Fruit fly (Drosophila melanogaster) whole organism, embryonic: Measurements from ENCODE around the gene AstA-R1.

Experiments used
- Ada2b ChIP-seq: fragments of 200-800 bp; sonication (Bioruptor generic); IDR thresholded peaks from 2 replicates; pipeline ENCODE4 v1.3.6; 2022; ENCODE audit warnings: missing biosample characterization, missing genetic modification characterization
- B-H1 ChIP-seq: fragments of 200-800 bp; sonication (Bioruptor generic); IDR thresholded peaks from 3 replicates; pipeline ENCODE4 v1.3.6; 2022; ENCODE audit warnings: missing biosample characterization, missing genetic modification characterization
- BtbVII ChIP-seq: fragments of 200-800 bp; sonication (Bioruptor generic); optimal IDR thresholded peaks from 3 replicates; lab custom pipeline; 2017; ENCODE audit warnings: missing biosample characterization, mild to moderate bottlenecking, missing genetic modification characterization
- CG10147 ChIP-seq: fragments of 200-800 bp; sonication (Bioruptor generic); optimal IDR thresholded peaks from 2 replicates; lab custom pipeline; 2019; ENCODE audit warnings: missing biosample characterization, mild to moderate bottlenecking, missing genetic modification characterization, moderate library complexity
- CG12071 ChIP-seq: fragments of 200-800 bp; sonication (Bioruptor generic); optimal IDR thresholded peaks from 3 replicates; lab custom pipeline; 2018; ENCODE audit warnings: missing biosample characterization, mild to moderate bottlenecking, missing genetic modification characterization
- CG1233 ChIP-seq: fragments of 200-800 bp; sonication (Bioruptor generic); optimal IDR thresholded peaks from 4 replicates; lab custom pipeline; 2018; ENCODE audit warnings: missing biosample characterization, mild to moderate bottlenecking, missing genetic modification characterization
- CG12744 ChIP-seq: fragments of 200-800 bp; sonication (Bioruptor generic); optimal IDR thresholded peaks from 2 replicates; lab custom pipeline; 2016; ENCODE audit warnings: missing biosample characterization, missing genetic modification characterization
- CG14710 ChIP-seq: fragments of 200-800 bp; sonication (Bioruptor generic); optimal IDR thresholded peaks from 3 replicates; lab custom pipeline; 2019; ENCODE audit warnings: missing biosample characterization, mild to moderate bottlenecking, missing genetic modification characterization, moderate library complexity
- CG15479 ChIP-seq: fragments of 200-800 bp; sonication (Bioruptor generic); optimal IDR thresholded peaks from 3 replicates; lab custom pipeline; 2019; ENCODE audit warnings: missing biosample characterization, mild to moderate bottlenecking, missing genetic modification characterization, moderate library complexity
- CG16779 ChIP-seq: fragments of 200-800 bp; sonication (Bioruptor generic); IDR thresholded peaks from 2 replicates; pipeline ENCODE4 v1.3.6; 2022; ENCODE audit warnings: missing biosample characterization, missing genetic modification characterization
- CG17361 ChIP-seq: fragments of 200-800 bp; sonication (Bioruptor generic); IDR thresholded peaks from 3 replicates; pipeline ENCODE4 v1.3.6; 2022; ENCODE audit warnings: missing biosample characterization, missing genetic modification characterization
- CG17802 ChIP-seq: fragments of 200-800 bp; sonication (Bioruptor generic); optimal IDR thresholded peaks from 2 replicates; lab custom pipeline; 2018; ENCODE audit warnings: missing biosample characterization, mild to moderate bottlenecking, missing genetic modification characterization, moderate library complexity
- CG18476 ChIP-seq: fragments of 200-800 bp; sonication (Bioruptor generic); optimal IDR thresholded peaks from 2 replicates; lab custom pipeline; 2016; ENCODE audit warnings: missing biosample characterization, mild to moderate bottlenecking, missing genetic modification characterization
- CG2116 ChIP-seq: fragments of 200-800 bp; sonication (Bioruptor generic); optimal IDR thresholded peaks from 3 replicates; lab custom pipeline; 2018; ENCODE audit warnings: missing biosample characterization, mild to moderate bottlenecking, missing genetic modification characterization
- CG32772 ChIP-seq: fragments of 200-800 bp; sonication (Bioruptor generic); IDR thresholded peaks from 2 replicates; pipeline ENCODE4 v1.3.6; 2022; ENCODE audit warnings: missing biosample characterization, missing genetic modification characterization
- CG3847 ChIP-seq: fragments of 200-800 bp; sonication (Bioruptor generic); IDR thresholded peaks from 2 replicates; pipeline ENCODE4 v1.3.6; 2022; ENCODE audit warnings: missing biosample characterization, missing genetic modification characterization
- CG4854 ChIP-seq: fragments of 200-800 bp; sonication (Bioruptor generic); optimal IDR thresholded peaks from 2 replicates; lab custom pipeline; 2016; ENCODE audit warnings: missing biosample characterization, missing genetic modification characterization, inconsistent platforms
- CG5180 ChIP-seq: fragments of 200-800 bp; sonication (Bioruptor generic); optimal IDR thresholded peaks from 3 replicates; lab custom pipeline; 2017; ENCODE audit warnings: missing biosample characterization, missing genetic modification characterization, mild to moderate bottlenecking, moderate library complexity, missing genetic modification reagents
- CG6272 ChIP-seq: fragments of 200-800 bp; sonication (Bioruptor generic); IDR thresholded peaks from 2 replicates; pipeline ENCODE4 v1.3.6; 2022; ENCODE audit warnings: missing biosample characterization, missing genetic modification characterization
- CG6683 ChIP-seq: fragments of 200-800 bp; sonication (Bioruptor generic); optimal IDR thresholded peaks from 2 replicates; lab custom pipeline; 2017; ENCODE audit warnings: missing biosample characterization, mild to moderate bottlenecking, missing genetic modification characterization, missing genetic modification reagents
- CG7271 ChIP-seq: fragments of 200-800 bp; sonication (Bioruptor generic); optimal IDR thresholded peaks from 2 replicates; lab custom pipeline; 2018; ENCODE audit warnings: missing biosample characterization, mild to moderate bottlenecking, missing genetic modification characterization, moderate library complexity
- CG7963 ChIP-seq: fragments of 200-800 bp; sonication (Bioruptor generic); IDR thresholded peaks from 3 replicates; pipeline ENCODE4 v1.3.6; 2022; ENCODE audit warnings: missing biosample characterization, missing genetic modification characterization; ENCODE audit not compliant: partially characterized antibody
- CG8765 ChIP-seq: fragments of 200-800 bp; sonication (Bioruptor generic); IDR thresholded peaks from 2 replicates; pipeline ENCODE4 v1.3.6; 2022; ENCODE audit warnings: missing biosample characterization, missing genetic modification characterization
- Dfd ChIP-seq, 2 experiments: fragments of >200 bp; optimal IDR thresholded peaks; 2 replicates each; lab custom pipeline; 2017; ENCODE audit warnings: missing biosample characterization in 2 of 2, missing genetic modification characterization in 2 of 2
- Dll ChIP-seq: fragments of 200-800 bp; sonication (Bioruptor generic); IDR thresholded peaks from 4 replicates; pipeline ENCODE4 v1.3.6; 2022; ENCODE audit warnings: missing biosample characterization, missing genetic modification characterization; ENCODE audit not compliant: partially characterized antibody
- Fer3 ChIP-seq: fragments of 200-800 bp; sonication (Bioruptor generic); optimal IDR thresholded peaks from 2 replicates; lab custom pipeline; 2018; ENCODE audit warnings: missing biosample characterization, mild to moderate bottlenecking, missing genetic modification characterization, moderate library complexity
- H2.0 ChIP-seq: fragments of 200-800 bp; sonication (Bioruptor generic); IDR thresholded peaks from 2 replicates; pipeline ENCODE4 v1.3.6; 2022; ENCODE audit warnings: missing biosample characterization, missing genetic modification characterization
- HLH4C ChIP-seq: fragments of 200-800 bp; sonication (Bioruptor generic); IDR thresholded peaks from 3 replicates; pipeline ENCODE4 v1.3.6; 2022; ENCODE audit warnings: missing biosample characterization, missing genetic modification characterization; ENCODE audit not compliant: partially characterized antibody
- Hey ChIP-seq: fragments of 200-800 bp; sonication (Bioruptor generic); optimal IDR thresholded peaks from 3 replicates; lab custom pipeline; 2018; ENCODE audit warnings: missing biosample characterization, mild to moderate bottlenecking, missing genetic modification characterization
- Hr39 ChIP-seq: fragments of >200 bp; optimal IDR thresholded peaks from 2 replicates; lab custom pipeline; 2017
- Lpt ChIP-seq: fragments of >200 bp; optimal IDR thresholded peaks from 2 replicates; lab custom pipeline; 2018; ENCODE audit warnings: missing biosample characterization, missing genetic modification characterization
- MTF-1 ChIP-seq: fragments of 200-800 bp; sonication (Bioruptor generic); optimal IDR thresholded peaks from 2 replicates; lab custom pipeline; 2018; ENCODE audit warnings: missing biosample characterization, mild to moderate bottlenecking, missing genetic modification characterization, borderline replicate concordance
- Meics ChIP-seq: fragments of 200-800 bp; sonication (Bioruptor generic); optimal IDR thresholded peaks from 2 replicates; lab custom pipeline; 2017; ENCODE audit warnings: missing biosample characterization, mild to moderate bottlenecking, missing genetic modification characterization
- Mrtf ChIP-seq: fragments of 200-800 bp; sonication (Bioruptor generic); IDR thresholded peaks from 3 replicates; pipeline ENCODE4 v1.3.6; 2022; ENCODE audit warnings: missing biosample characterization, missing genetic modification characterization
- NC2α ChIP-seq: fragments of 200-800 bp; sonication (Bioruptor generic); optimal IDR thresholded peaks from 2 replicates; lab custom pipeline; 2016; ENCODE audit warnings: missing biosample characterization, missing genetic modification characterization
- Scr ChIP-seq: fragments of 200-800 bp; sonication (Bioruptor generic); IDR thresholded peaks from 2 replicates; pipeline ENCODE4 v1.3.6; 2022; ENCODE audit warnings: missing biosample characterization, missing genetic modification characterization; ENCODE audit not compliant: partially characterized antibody
- Spps ChIP-seq: fragments of 200-800 bp; sonication (Bioruptor generic); optimal IDR thresholded peaks from 2 replicates; lab custom pipeline; 2018; ENCODE audit warnings: missing biosample characterization, mild to moderate bottlenecking, missing genetic modification characterization
- ftz-f1 ChIP-seq: fragments of 200-800 bp; sonication (Bioruptor generic); optimal IDR thresholded peaks from 2 replicates; lab custom pipeline; 2016; ENCODE audit warnings: missing biosample characterization, missing genetic modification characterization
- gcm2 ChIP-seq: fragments of 200-800 bp; sonication (Bioruptor generic); optimal IDR thresholded peaks from 2 replicates; lab custom pipeline; 2016; ENCODE audit warnings: missing biosample characterization, missing genetic modification characterization
- gsb ChIP-seq: fragments of 200-800 bp; sonication (Bioruptor generic); IDR thresholded peaks from 2 replicates; pipeline ENCODE4 v1.3.6; 2022; ENCODE audit warnings: missing biosample characterization, missing genetic modification characterization
- ham ChIP-seq: fragments of 200-800 bp; sonication (Bioruptor generic); IDR thresholded peaks from 2 replicates; pipeline ENCODE4 v1.3.6; 2022; ENCODE audit warnings: missing biosample characterization, missing genetic modification characterization
- hb ChIP-seq: fragments of 200-800 bp; sonication (Bioruptor generic); IDR thresholded peaks from 3 replicates; pipeline ENCODE4 v1.3.6; 2022; ENCODE audit warnings: missing biosample characterization, missing genetic modification characterization; ENCODE audit not compliant: partially characterized antibody
- maf-S ChIP-seq: fragments of 200-800 bp; sonication (Bioruptor generic); optimal IDR thresholded peaks from 2 replicates; lab custom pipeline; 2016; ENCODE audit warnings: missing biosample characterization, missing genetic modification characterization
- onecut ChIP-seq: fragments of 200-800 bp; sonication (Bioruptor generic); IDR thresholded peaks from 2 replicates; pipeline ENCODE4 v1.3.6; 2022; ENCODE audit warnings: missing biosample characterization, missing genetic modification characterization
- pho ChIP-seq: fragments of 200-800 bp; sonication (Bioruptor generic); optimal IDR thresholded peaks from 2 replicates; lab custom pipeline; 2016; ENCODE audit warnings: missing biosample characterization, missing genetic modification characterization
- pita ChIP-seq: fragments of 200-800 bp; sonication (Bioruptor generic); optimal IDR thresholded peaks from 2 replicates; lab custom pipeline; 2017; ENCODE audit warnings: missing biosample characterization, mild to moderate bottlenecking, missing genetic modification characterization
- repo ChIP-seq: fragments of 200-800 bp; sonication (Bioruptor generic); optimal IDR thresholded peaks from 2 replicates; lab custom pipeline; 2016; ENCODE audit warnings: missing biosample characterization, missing genetic modification characterization
- sisA ChIP-seq: fragments of 200-800 bp; sonication (Bioruptor generic); IDR thresholded peaks from 2 replicates; pipeline ENCODE4 v1.3.6; 2022; ENCODE audit warnings: missing biosample characterization, missing genetic modification characterization
- slp2 ChIP-seq: fragments of 200-800 bp; sonication (Bioruptor generic); optimal IDR thresholded peaks from 2 replicates; lab custom pipeline; 2016; ENCODE audit warnings: missing biosample characterization, missing genetic modification characterization
- tna ChIP-seq: fragments of 200-800 bp; sonication (Bioruptor generic); IDR thresholded peaks from 2 replicates; pipeline ENCODE4 v1.3.6; 2022; ENCODE audit warnings: missing biosample characterization, missing genetic modification characterization; ENCODE audit not compliant: partially characterized antibody
- vvl ChIP-seq: fragments of 200-800 bp; sonication (Bioruptor generic); IDR thresholded peaks from 2 replicates; pipeline ENCODE4 v1.3.6; 2022; ENCODE audit warnings: missing biosample characterization, missing genetic modification characterization
- yki ChIP-seq: fragments of >200 bp; optimal IDR thresholded peaks from 3 replicates; lab custom pipeline; 2018
- zen2 ChIP-seq: fragments of 200-800 bp; sonication (Bioruptor generic); IDR thresholded peaks from 3 replicates; pipeline ENCODE4 v1.3.6; 2022; ENCODE audit warnings: missing biosample characterization, missing genetic modification characterization; ENCODE audit not compliant: partially characterized antibody

The AstA-R1 gene

dm6 chrX:3548568-3548967 lies 25.8 kb upstream of the AstA-R1 start (continued):
- TF ChIP-seq CG3847 (GFP tag; lab: Robert Waterston, UW) (peak; percentile 29; the same call in 1 of the 2 replicates), Meics (peak; percentile 27), Dll (GFP tag; lab: Robert Waterston, UW) (no peak), yki (no peak), repo (GFP tag; lab: Kevin White, UChicago) (no peak), CG12744 (GFP tag; lab: Kevin White, UChicago) (no peak), HLH4C (no peak), Hr39 (lab: Kevin White, UChicago) (no peak), Dfd (GFP tag; optimal IDR thresholded peaks at IDR 0.05; lab: Kevin White, UChicago) (no peak), CG12071 (GFP tag; lab: Kevin White, UChicago) (no peak), BtbVII (GFP tag; lab: Kevin White, UChicago) (no peak), CG7963 (GFP tag; lab: Robert Waterston, UW) (no peak), CG15479 (GFP tag; lab: Kevin White, UChicago) (no peak), Ada2b (GFP tag; lab: Robert Waterston, UW) (no peak), pho (no peak), Scr (GFP tag; lab: Robert Waterston, UW) (no peak), Mrtf (no peak), maf-S (GFP tag; lab: Kevin White, UChicago) (no peak), Spps (no peak), CG8765 (GFP tag; lab: Robert Waterston, UW) (no peak), B-H1 (no peak), CG18476 (no peak), CG4854 (no peak), CG7271 (tag; lab: Kevin White, UChicago) (no peak), CG5180 (GFP tag; lab: Kevin White, UChicago) (no peak), CG17361 (GFP tag; lab: Robert Waterston, UW) (no peak), CG10147 (no peak), sisA (no peak), CG6683 (no peak), vvl (GFP tag; lab: Robert Waterston, UW) (no peak), CG6272 (GFP tag; lab: Robert Waterston, UW) (no peak), onecut (GFP tag; lab: Robert Waterston, UW) (no peak), pita (GFP tag; lab: Kevin White, UChicago) (no peak), zen2 (GFP tag; lab: Robert Waterston, UW) (no peak), CG32772 (GFP tag; lab: Robert Waterston, UW) (no peak), gsb (GFP tag; lab: Robert Waterston, UW) (no peak), ham (GFP tag; lab: Robert Waterston, UW) (no peak), Hey (tag; lab: Kevin White, UChicago) (no peak), CG2116 (GFP tag; lab: Kevin White, UChicago) (no peak), CG14710 (tag; lab: Kevin White, UChicago) (no peak), hb (GFP tag; lab: Robert Waterston, UW) (no peak), Fer3 (tag; lab: Kevin White, UChicago) (no peak), Lpt (GFP tag; lab: Kevin White, UChicago) (no peak), MTF-1 (GFP tag; lab: Kevin White, UChicago) (no peak), NC2α (GFP tag; lab: Kevin White, UChicago) (no peak), CG16779 (GFP tag; lab: Robert Waterston, UW) (no peak), CG1233 (GFP tag; lab: Kevin White, UChicago) (no peak), tna (GFP tag; lab: Robert Waterston, UW) (no peak), gcm2 (GFP tag; lab: Kevin White, UChicago) (no peak), ftz-f1 (GFP tag; lab: Kevin White, UChicago) (no peak), CG17802 (tag; lab: Kevin White, UChicago) (no peak), slp2 (GFP tag; lab: Kevin White, UChicago) (no peak), H2.0 (GFP tag; lab: Robert Waterston, UW) (no peak)
